Worm (Caenorhabditis elegans): Measurements from ENCODE around the gene gba-3.

ce11 chrIV:17427423-17427822, 45.7 kb upstream of the gba-3 start, which contains the start of gene C06A12.3:
- TF ChIP-seq ztf-11 (tag; optimal IDR thresholded peaks at IDR 0.05) (no peak), elt-3 (tag; optimal IDR thresholded peaks at IDR 0.05) (no peak), snpc-4 (tag; optimal IDR thresholded peaks at IDR 0.05) (no peak), nhr-2 (tag; optimal IDR thresholded peaks at IDR 0.05) (no peak), bed-3 (GFP tag; optimal IDR thresholded peaks at IDR 0.05) (no peak)

Measured in whole organism, mixed stage, embryonic.